Fruit fly (Drosophila melanogaster) whole organism, pupa: ENCODE measurements around the gene CG43610.

Experiments used
- CG15710 ChIP-seq: fragments of 200-800 bp; sonication (Bioruptor generic); optimal IDR thresholded peaks from 2 replicates; lab custom pipeline; 2018; ENCODE audit warnings: missing biosample characterization, mild to moderate bottlenecking, missing genetic modification characterization, moderate library complexity
- CG34367 ChIP-seq: fragments of 200-800 bp; sonication (Bioruptor generic); optimal IDR thresholded peaks from 2 replicates; lab custom pipeline; 2018; ENCODE audit warnings: missing biosample characterization, mild to moderate bottlenecking, missing genetic modification characterization
- CG8159 ChIP-seq: fragments of 200-800 bp; sonication (Bioruptor generic); optimal IDR thresholded peaks from 3 replicates; lab custom pipeline; 2018; ENCODE audit warnings: missing biosample characterization, mild to moderate bottlenecking, missing genetic modification characterization, moderate library complexity
- D1 ChIP-seq: fragments of 200-800 bp; sonication (Bioruptor generic); optimal IDR thresholded peaks from 2 replicates; lab custom pipeline; 2018; ENCODE audit warnings: missing biosample characterization, mild to moderate bottlenecking, missing genetic modification characterization, moderate library complexity
- EcR ChIP-seq: fragments of 200-800 bp; sonication (Bioruptor generic); optimal IDR thresholded peaks from 3 replicates; lab custom pipeline; 2019; ENCODE audit warnings: missing biosample characterization, missing genetic modification characterization, mild to moderate bottlenecking, moderate library complexity, missing genetic modification reagents
- Pif1B ChIP-seq: fragments of 200-800 bp; sonication (Bioruptor generic); optimal IDR thresholded peaks from 3 replicates; lab custom pipeline; 2016; ENCODE audit warnings: missing biosample characterization, missing genetic modification characterization
- Snoo ChIP-seq: fragments of 200-800 bp; sonication (Bioruptor generic); optimal IDR thresholded peaks from 3 replicates; lab custom pipeline; 2017; ENCODE audit warnings: missing biosample characterization, mild to moderate bottlenecking, missing genetic modification characterization, inconsistent platforms
- gl ChIP-seq: fragments of 200-800 bp; sonication (Bioruptor generic); optimal IDR thresholded peaks from 2 replicates; lab custom pipeline; 2018; ENCODE audit warnings: missing biosample characterization, mild to moderate bottlenecking, missing genetic modification characterization
- rn ChIP-seq: fragments of 200-800 bp; sonication (Bioruptor generic); IDR thresholded peaks from 2 replicates; pipeline ENCODE4 v1.3.6; 2022; ENCODE audit warnings: missing biosample characterization, missing genetic modification characterization

- TF ChIP-seq Snoo (tag; lab: Kevin White, UChicago): no peak
- TF ChIP-seq rn (GFP tag; lab: Robert Waterston, UW): no peak
- no peak for TF ChIP-seq EcR
- no peak for TF ChIP-seq Pif1B (GFP tag; lab: Kevin White, UChicago)
- TF ChIP-seq CG8159 (tag; lab: Kevin White, UChicago): no peak
- TF ChIP-seq CG15710: no peak
- no peak for TF ChIP-seq CG34367 (tag; lab: Kevin White, UChicago)
- no peak for TF ChIP-seq D1
- TF ChIP-seq gl (tag; lab: Kevin White, UChicago): no peak
These were observed 18.5 kb downstream of the CG43610 start for dm6 chr2L:6817493-6817892.
